Fruit fly (Drosophila melanogaster): ENCODE measurements around the gene CG43707.

CG43707 gene

dm6 chr2L:3769718-3770461 lies 12.8 kb downstream of the CG43707 start:
- no peak for TF ChIP-seq noc (tag; optimal IDR thresholded peaks at IDR 0.05)

dm6 chr2L:3771109-3772067 lies 14.3 kb downstream of the CG43707 start, which contains the start of gene bowl:
Gene bowl (plus strand): TSS chr2L:3771700.
- peak; percentile 95 for TF ChIP-seq noc (tag; optimal IDR thresholded peaks at IDR 0.05)

DNA sequence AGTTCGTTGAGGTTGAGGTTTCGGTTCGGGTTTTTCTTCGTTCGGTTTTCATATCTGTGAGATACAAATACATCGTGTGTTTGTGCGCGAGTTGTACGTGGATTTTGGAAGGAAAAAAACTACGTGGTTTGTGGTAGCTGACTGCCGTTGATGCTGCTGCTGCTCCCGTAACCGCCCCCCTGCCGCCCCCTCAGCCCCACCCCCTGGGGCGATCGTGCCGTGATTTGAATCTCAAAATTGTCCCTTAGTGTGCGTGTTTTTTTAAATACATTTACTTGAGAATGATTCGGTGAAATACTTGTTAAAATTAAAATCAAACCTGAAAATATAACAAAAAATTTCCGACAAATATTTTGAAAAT lies 15.0 kb downstream of the CG43707 start:
- TF ChIP-seq noc (tag; optimal IDR thresholded peaks at IDR 0.05), result no peak

- TF ChIP-seq noc (tag; optimal IDR thresholded peaks at IDR 0.05), result no peak
Observed at dm6 chr2L:3772599-3772936, 15.5 kb downstream of the CG43707 start.

dm6 chr2L:3772937-3773623 lies 16.0 kb downstream of the CG43707 start:
- TF ChIP-seq noc (tag; optimal IDR thresholded peaks at IDR 0.05), result peak; percentile 73

DNA sequence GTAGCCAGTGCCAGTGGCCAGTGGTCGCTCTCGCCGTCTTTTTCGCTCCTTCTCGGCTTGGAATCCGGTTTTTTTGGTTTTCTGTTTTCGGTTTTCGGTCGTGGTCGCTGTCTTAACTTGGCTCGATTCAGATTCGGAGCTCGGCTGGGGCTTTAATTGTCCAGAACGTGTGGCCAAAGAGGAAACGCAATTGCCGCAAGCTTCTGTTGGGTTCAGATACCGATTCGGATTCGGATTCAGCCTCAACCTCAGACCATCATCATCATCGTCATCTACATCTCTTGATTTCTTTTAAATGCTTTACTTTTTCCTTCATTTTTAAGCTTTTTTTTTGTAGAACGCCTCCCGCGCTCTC lies 16.5 kb downstream of the CG43707 start:
- TF ChIP-seq noc (tag; optimal IDR thresholded peaks at IDR 0.05), result no peak

- peak; percentile 4 for TF ChIP-seq noc (tag; optimal IDR thresholded peaks at IDR 0.05)
Observed at dm6 chr2L:3775767-3776351, 18.8 kb downstream of the CG43707 start.

dm6 chr2L:3776614-3777196 lies 19.6 kb downstream of the CG43707 start:
- TF ChIP-seq noc (tag; optimal IDR thresholded peaks at IDR 0.05), result peak; percentile 88

dm6 chr2L:3777485-3777884 lies 20.4 kb downstream of the CG43707 start:
- no peak for TF ChIP-seq noc (tag; optimal IDR thresholded peaks at IDR 0.05)

DNA sequence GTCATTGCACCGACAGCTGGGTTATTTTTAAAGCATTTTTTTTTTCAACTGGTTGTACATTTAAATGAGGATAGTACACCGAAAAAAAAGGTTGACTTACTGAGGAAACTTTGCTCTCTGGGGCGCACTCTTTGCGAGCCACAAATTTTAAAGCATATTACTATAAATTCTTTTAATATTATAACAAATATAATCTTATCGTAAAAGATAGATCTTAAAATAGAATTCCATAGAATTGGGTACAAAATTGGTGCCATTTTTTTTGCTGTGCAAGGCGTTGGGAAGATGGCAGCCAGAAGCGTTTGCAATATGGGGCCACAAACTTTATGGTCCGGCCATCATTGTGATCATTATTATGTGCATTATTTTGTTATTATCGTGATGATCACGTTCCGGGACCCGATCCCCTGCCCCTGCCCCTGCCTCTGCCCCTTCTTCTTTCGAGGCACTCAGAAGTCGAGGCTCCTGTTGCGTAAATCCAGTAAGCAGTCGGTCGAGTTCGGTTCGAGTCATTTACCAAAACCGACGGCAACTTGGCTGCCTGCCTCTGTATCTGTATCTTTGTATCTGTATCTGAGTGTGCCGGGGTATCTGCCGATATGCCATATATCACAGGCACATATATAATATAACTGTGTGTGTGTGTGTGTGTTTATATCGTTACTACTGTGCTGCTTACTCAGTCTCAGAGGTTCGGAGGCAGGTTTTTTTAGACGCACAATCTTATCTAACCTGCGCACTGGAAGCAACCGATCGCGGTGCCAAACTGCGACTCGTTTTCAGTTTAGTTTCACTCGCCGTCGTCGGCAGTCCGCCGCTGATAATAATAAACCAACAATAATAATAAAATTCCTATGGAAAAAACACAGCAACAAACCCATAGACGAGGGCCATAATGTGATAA lies 21.4 kb downstream of the CG43707 start:
- peak; percentile 28 for TF ChIP-seq noc (tag; optimal IDR thresholded peaks at IDR 0.05)

dm6 chr2L:3779143-3779788 lies 22.2 kb downstream of the CG43707 start:
- peak; percentile 71 for TF ChIP-seq noc (tag; optimal IDR thresholded peaks at IDR 0.05)

- no peak for TF ChIP-seq noc (tag; optimal IDR thresholded peaks at IDR 0.05)
Observed at dm6 chr2L:3780587-3780986, 23.5 kb downstream of the CG43707 start.

- peak; percentile 38 for TF ChIP-seq noc (tag; optimal IDR thresholded peaks at IDR 0.05)
Observed at dm6 chr2L:3781132-3781877, 24.2 kb downstream of the CG43707 start.

All from whole organism, larva.